Worm (Caenorhabditis elegans): ENCODE results near the gene pxf-1.

Gene pxf-1

DNA sequence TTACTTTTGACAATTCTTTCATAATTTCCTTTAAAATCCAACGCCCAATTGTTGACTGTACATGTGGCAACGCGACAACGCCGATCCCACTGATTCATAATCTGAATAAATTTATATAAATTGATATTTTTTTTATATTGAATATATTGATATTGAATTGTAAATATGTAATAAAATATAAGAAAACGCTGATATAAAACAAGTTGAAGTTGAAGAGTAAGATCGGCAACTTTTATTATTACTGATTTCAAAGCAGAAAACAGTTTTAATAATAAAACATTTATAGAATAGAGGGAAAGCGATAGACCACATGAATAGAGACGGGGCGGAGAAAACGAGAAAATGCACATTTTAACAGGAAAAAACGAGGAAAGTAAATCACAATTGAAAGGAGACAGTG lies 45.1 kb upstream of the pxf-1 start, which contains the start of gene qns-1:
TSS of gene qns-1 (minus strand) at position 101 of the 400 bp plus-strand sequence.
- TF ChIP-seq ceh-19 (GFP tag; optimal IDR thresholded peaks at IDR 0.05) = no peak
- TF ChIP-seq fkh-6 (tag; optimal IDR thresholded peaks at IDR 0.05) = no peak
- TF ChIP-seq rnt-1 (tag; optimal IDR thresholded peaks at IDR 0.05) = no peak
- TF ChIP-seq ttx-3 (tag; optimal IDR thresholded peaks at IDR 0.05) = no peak
- no peak for TF ChIP-seq Y22D7AL.16 (tag; optimal IDR thresholded peaks at IDR 0.05)
- TF ChIP-seq sdc-2 (tag; optimal IDR thresholded peaks at IDR 0.05) = no peak
- no peak for TF ChIP-seq sox-4 (tag; optimal IDR thresholded peaks at IDR 0.05)
- TF ChIP-seq ceh-9 (tag; optimal IDR thresholded peaks at IDR 0.05) = no peak
- TF ChIP-seq hlh-8 (tag; optimal IDR thresholded peaks at IDR 0.05) = no peak
- no peak for TF ChIP-seq zip-5 (tag; optimal IDR thresholded peaks at IDR 0.05)
- no peak for TF ChIP-seq hlh-13 (GFP tag; optimal IDR thresholded peaks at IDR 0.05)
- TF ChIP-seq unc-86 (tag; optimal IDR thresholded peaks at IDR 0.05) = no peak
- TF ChIP-seq ceh-34 (tag; optimal IDR thresholded peaks at IDR 0.05) = no peak
- TF ChIP-seq odd-2 (tag; optimal IDR thresholded peaks at IDR 0.05) = no peak
- no peak for TF ChIP-seq K09A11.1 (tag; optimal IDR thresholded peaks at IDR 0.05; ENCODE audit: insufficient read depth)
- no peak for TF ChIP-seq syd-9 (tag; optimal IDR thresholded peaks at IDR 0.05)
- no peak for TF ChIP-seq elt-2 (tag; optimal IDR thresholded peaks at IDR 0.05)
- no peak for TF ChIP-seq ceh-22 (tag; optimal IDR thresholded peaks at IDR 0.05)

DNA sequence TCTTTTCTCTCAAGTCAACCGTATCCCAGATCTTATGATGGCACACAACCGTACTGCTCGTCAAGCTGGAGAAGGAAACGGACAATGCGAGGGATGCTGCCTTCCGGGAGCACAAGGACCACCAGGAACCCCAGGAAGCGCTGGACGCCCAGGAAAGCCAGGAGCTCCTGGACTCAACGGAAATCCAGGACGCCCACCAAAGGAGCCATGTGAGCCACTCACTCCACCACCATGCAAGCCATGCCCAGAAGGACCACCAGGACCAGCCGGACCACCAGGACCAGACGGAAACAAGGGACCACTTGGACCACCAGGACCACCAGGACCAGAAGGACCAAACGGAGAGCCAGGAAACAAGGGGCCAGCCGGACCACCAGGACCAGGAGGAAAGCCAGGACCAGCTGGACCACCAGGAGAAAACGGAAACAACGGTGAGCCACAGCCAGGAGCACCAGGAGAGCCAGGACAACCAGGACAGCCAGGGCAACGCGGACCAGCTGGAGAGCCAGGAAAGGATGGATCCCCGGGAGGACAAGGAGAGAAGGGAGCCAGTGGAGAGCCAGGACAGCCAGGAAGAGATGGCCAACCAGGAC lies 42.7 kb upstream of the pxf-1 start:
- TF ChIP-seq ceh-48 (tag; optimal IDR thresholded peaks at IDR 0.05) (no peak), ceh-9 (tag; optimal IDR thresholded peaks at IDR 0.05) (no peak), nhr-232 (tag; optimal IDR thresholded peaks at IDR 0.05) (peak; percentile 10), fkh-10 (GFP tag; optimal IDR thresholded peaks at IDR 0.05) (no peak), eyg-1 (tag; optimal IDR thresholded peaks at IDR 0.05) (no peak), elt-4 (tag; optimal IDR thresholded peaks at IDR 0.05) (peak; percentile 52), pag-3 (tag; optimal IDR thresholded peaks at IDR 0.05; ENCODE audit: borderline replicate concordance) (no peak), tbx-7 (tag; optimal IDR thresholded peaks at IDR 0.05) (no peak), che-1 (tag; optimal IDR thresholded peaks at IDR 0.05) (no peak)

DNA sequence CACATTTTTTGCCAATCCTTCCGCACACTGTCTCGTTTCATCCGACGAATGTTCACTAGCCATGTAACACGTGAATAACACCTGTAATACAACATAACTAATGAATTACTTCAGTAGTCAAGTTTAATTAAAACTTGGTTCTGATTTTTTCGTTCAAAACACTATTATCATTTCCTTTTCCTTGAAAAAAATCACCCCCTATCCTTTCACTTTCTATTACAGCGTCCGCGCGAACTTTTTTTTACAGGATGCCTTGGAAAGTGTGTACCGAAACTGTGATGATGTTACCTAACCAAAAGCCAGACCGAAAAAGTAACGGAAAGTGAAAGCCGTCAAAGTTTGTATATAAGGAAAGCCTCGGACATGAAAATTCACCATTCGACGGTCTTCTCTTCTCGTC lies 41.9 kb upstream of the pxf-1 start, which contains the start of gene col-124:
TSS of gene col-124 (plus strand) at position 374 of the 400 bp plus-strand sequence.
- TF ChIP-seq npax-4 (tag; optimal IDR thresholded peaks at IDR 0.05) (no peak), hlh-8 (tag; optimal IDR thresholded peaks at IDR 0.05) (no peak), ref-2 (tag; optimal IDR thresholded peaks at IDR 0.05) (no peak), ceh-18 (tag; optimal IDR thresholded peaks at IDR 0.05) (no peak), nhr-11 (tag; optimal IDR thresholded peaks at IDR 0.05) (no peak), syd-9 (tag; optimal IDR thresholded peaks at IDR 0.05) (no peak), ceh-34 (tag; optimal IDR thresholded peaks at IDR 0.05) (no peak), K09A11.1 (tag; optimal IDR thresholded peaks at IDR 0.05; ENCODE audit: insufficient read depth) (no peak), F13H6.1 (tag; optimal IDR thresholded peaks at IDR 0.05) (no peak)

DNA sequence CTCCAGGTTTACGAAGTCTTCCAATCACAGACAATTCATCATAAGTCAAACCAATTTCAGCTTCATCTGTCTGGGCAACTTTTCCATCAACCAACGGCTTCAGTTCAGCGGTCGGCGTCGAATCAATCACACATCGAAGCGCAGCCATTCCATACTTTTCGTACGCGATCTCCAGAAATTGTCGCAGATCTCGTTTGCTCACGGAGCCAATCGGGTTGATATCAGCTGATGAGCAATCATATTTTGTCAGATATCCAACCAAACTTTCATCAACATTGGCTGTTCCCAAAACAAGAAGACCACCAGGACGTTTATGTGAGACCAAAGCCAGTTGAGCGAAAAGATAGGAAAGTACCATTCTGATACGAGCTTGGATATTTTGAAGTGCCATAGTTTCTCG lies 41.3 kb upstream of the pxf-1 start:
- no peak for TF ChIP-seq pha-4 (tag; optimal IDR thresholded peaks at IDR 0.05)
- TF ChIP-seq mec-3 (tag; optimal IDR thresholded peaks at IDR 0.05; ENCODE audit: borderline replicate concordance) = no peak
- no peak for TF ChIP-seq hlh-6 (tag; optimal IDR thresholded peaks at IDR 0.05)
- no peak for TF ChIP-seq madf-2 (tag; optimal IDR thresholded peaks at IDR 0.05)
- TF ChIP-seq pat-9 (tag; optimal IDR thresholded peaks at IDR 0.05) = no peak
- TF ChIP-seq ahr-1 (tag; optimal IDR thresholded peaks at IDR 0.05) = no peak
- no peak for TF ChIP-seq hlh-8 (tag; optimal IDR thresholded peaks at IDR 0.05)
- no peak for TF ChIP-seq C38D4.7 (GFP tag; optimal IDR thresholded peaks at IDR 0.05)
- no peak for TF ChIP-seq dve-1 (tag; optimal IDR thresholded peaks at IDR 0.05)
- TF ChIP-seq gmeb-2 (tag; optimal IDR thresholded peaks at IDR 0.05) = no peak
- no peak for TF ChIP-seq ceh-19 (GFP tag; optimal IDR thresholded peaks at IDR 0.05)
- no peak for TF ChIP-seq F13H6.1 (tag; optimal IDR thresholded peaks at IDR 0.05)
- no peak for TF ChIP-seq tbx-7 (tag; optimal IDR thresholded peaks at IDR 0.05)
- no peak for TF ChIP-seq ceh-45 (GFP tag; IDR thresholded peaks at IDR 0.05)
